Worm (Caenorhabditis elegans) whole organism, L1 larva: ENCODE measurements around the gene sre-39.

Source experiments
- elt-2 ChIP-seq: sonication (generic microtip); optimal IDR thresholded peaks from 2 replicates; lab custom pipeline; 2016; ENCODE audit warnings: missing genetic modification characterization, mild to moderate bottlenecking, inconsistent platforms, missing compliant biosample characterization, missing genetic modification reagents
- mef-2 ChIP-seq: fragments of 150-350 bp; optimal IDR thresholded peaks from 2 replicates; lab custom pipeline; 2014; ENCODE audit warnings: missing biosample characterization, missing genetic modification characterization
- tbx-2 ChIP-seq: sonication (generic microtip); optimal IDR thresholded peaks from 2 replicates; lab custom pipeline; 2016; ENCODE audit warnings: missing genetic modification characterization, missing compliant biosample characterization
- unc-130 ChIP-seq: fragments of 150-350 bp; optimal IDR thresholded peaks from 2 replicates; lab custom pipeline; 2017; ENCODE audit warnings: missing biosample characterization, missing genetic modification characterization, inconsistent platforms
- unc-86 ChIP-seq: sonication (generic microtip); optimal IDR thresholded peaks from 2 replicates; lab custom pipeline; 2016; ENCODE audit warnings: missing genetic modification characterization, missing compliant biosample characterization

DNA sequence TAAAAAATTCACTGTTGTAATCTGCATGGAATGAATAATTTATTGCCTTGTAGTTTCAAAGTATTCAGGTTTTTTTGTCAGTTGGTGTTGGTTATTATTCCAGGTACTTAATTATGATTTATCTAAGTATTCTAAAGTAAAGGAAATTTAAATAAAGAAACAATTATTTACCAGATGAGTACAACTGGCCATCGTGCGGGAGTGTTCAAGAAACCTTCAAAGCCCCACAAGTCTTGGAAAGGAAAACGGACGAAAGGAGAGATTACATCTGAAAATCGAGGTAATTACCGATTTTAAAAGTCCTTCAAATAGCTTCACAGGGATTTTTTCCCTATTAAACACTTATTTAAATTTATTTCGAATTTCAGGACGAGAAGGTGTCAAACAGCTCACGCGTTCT, 23.1 kb downstream of the sre-39 start, which contains the start of gene tag-151:
- TF ChIP-seq unc-130 (tag; lab: Kevin White, UChicago) (no peak), tbx-2 (tag; lab: Kevin White, UChicago) (no peak), mef-2 (tag; lab: Kevin White, UChicago) (no peak), unc-86 (no peak), elt-2 (no peak)
